Fruit fly (Drosophila melanogaster): ENCODE measurements around the gene Cyp4s3.

Cyp4s3 gene

DNA sequence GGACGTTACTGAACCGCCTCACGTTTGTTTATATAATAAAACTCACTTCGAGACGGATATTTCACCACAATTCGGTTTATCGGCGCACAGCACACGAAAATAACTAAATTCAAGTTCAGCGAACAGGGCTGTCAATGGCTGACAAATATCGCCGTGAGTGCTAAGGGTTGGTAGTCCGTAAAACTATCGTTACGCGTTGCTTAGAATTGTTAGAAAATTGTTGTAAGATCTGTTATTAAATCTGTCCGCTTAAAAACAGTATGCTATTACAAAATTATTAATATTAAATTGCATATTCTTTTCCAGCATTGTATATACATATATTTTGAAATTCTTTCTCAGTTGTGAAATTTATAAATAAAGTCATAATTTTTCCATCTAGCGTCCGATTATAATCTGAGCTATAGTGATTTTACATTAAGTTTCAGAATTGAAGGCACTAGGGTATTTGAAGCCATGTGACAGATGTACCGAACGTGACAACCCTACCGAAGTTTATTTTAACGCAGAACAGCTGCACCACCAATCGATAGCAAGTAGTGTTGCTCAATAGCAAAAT is 31.7 kb downstream of the Cyp4s3 start, which contains the start of gene Cox17 (continued):
- TF ChIP-seq ab (GFP tag; optimal IDR thresholded peaks at IDR 0.05) (peak; percentile 28), dm (GFP tag; optimal IDR thresholded peaks at IDR 0.05) (peak; percentile 76), inv (GFP tag; IDR thresholded peaks at IDR 0.05; ENCODE audit: partially characterized antibody) (peak; percentile 75), crp (GFP tag; optimal IDR thresholded peaks at IDR 0.05) (peak; percentile 38 to 85), Max (GFP tag; optimal IDR thresholded peaks at IDR 0.05) (peak; percentile 84), CG10959 (GFP tag; IDR thresholded peaks at IDR 0.05) (0 out of 2 replicates have a peak, but pooled peaks have one; percentile 38), Fer2 (tag; optimal IDR thresholded peaks at IDR 0.05) (peak; percentile 38), ems (GFP tag; optimal IDR thresholded peaks at IDR 0.05) (peak; percentile 67), gcm2 (GFP tag; optimal IDR thresholded peaks at IDR 0.05) (peak; percentile 32), CG9437 (GFP tag; optimal IDR thresholded peaks at IDR 0.05) (peak; percentile 84), Drgx (GFP tag; IDR thresholded peaks at IDR 0.05) (peak; percentile 65; the same call in 1 of the 2 replicates), CG3726 (GFP tag; IDR thresholded peaks at IDR 0.05) (no peak), dimm (GFP tag; IDR thresholded peaks at IDR 0.05) (no peak), hbn (GFP tag; IDR thresholded peaks at IDR 0.05; ENCODE audit: partially characterized antibody) (peak; percentile 73), pan (optimal IDR thresholded peaks at IDR 0.05) (no peak), pan (GFP tag; optimal IDR thresholded peaks at IDR 0.05 in 1 of 2, IDR thresholded peaks at IDR 0.05 in 1 of 2) (peak in 1 of 2 experiments; percentile 65), CG34422 (GFP tag; IDR thresholded peaks at IDR 0.05) (peak; percentile 49; the same call in 2 of the 3 replicates), aop (GFP tag; IDR thresholded peaks at IDR 0.05) (no peak), Mes4 (GFP tag; optimal IDR thresholded peaks at IDR 0.05) (no peak), CG7271 (tag; optimal IDR thresholded peaks at IDR 0.05) (peak; percentile 34), CG14050 (GFP tag; IDR thresholded peaks at IDR 0.05) (peak; percentile 45; the same call in 2 of the 3 replicates), grn (GFP tag; optimal IDR thresholded peaks at IDR 0.05) (peak; percentile 15), CG11093 (GFP tag; IDR thresholded peaks at IDR 0.05) (peak; percentile 68; the same call in 2 of the 3 replicates), CG8089 (GFP tag; optimal IDR thresholded peaks at IDR 0.05) (peak; percentile 66), CG9215 (GFP tag; IDR thresholded peaks at IDR 0.05) (peak; percentile 67; the same call in 1 of the 2 replicates), MBD-R2 (GFP tag; IDR thresholded peaks at IDR 0.05) (peak; percentile 33; the same call in 1 of the 2 replicates), Dad (GFP tag; optimal IDR thresholded peaks at IDR 0.05) (peak; percentile 49), Adf1 (GFP tag; IDR thresholded peaks at IDR 0.05) (no peak), HmgZ (tag; optimal IDR thresholded peaks at IDR 0.05) (peak; percentile 82), dysf (GFP tag; IDR thresholded peaks at IDR 0.05) (peak; percentile 81), CG2678 (tag; optimal IDR thresholded peaks at IDR 0.05) (peak; percentile 89), bsh (GFP tag; optimal IDR thresholded peaks at IDR 0.05) (peak; percentile 37 to 60), jigr1 (GFP tag; IDR thresholded peaks at IDR 0.05) (peak; percentile 68; the same call in 1 of the 3 replicates), Atf6 (GFP tag; IDR thresholded peaks at IDR 0.05) (peak; percentile 69; the same call in 1 of the 2 replicates), Blimp-1 (GFP tag; optimal IDR thresholded peaks at IDR 0.05) (peak; percentile 73), lbe (GFP tag; optimal IDR thresholded peaks at IDR 0.05) (peak; percentile 67), pb (GFP tag; optimal IDR thresholded peaks at IDR 0.05) (no peak), CG6654 (GFP tag; optimal IDR thresholded peaks at IDR 0.05) (peak; percentile 41), CG34376 (GFP tag; optimal IDR thresholded peaks at IDR 0.05) (peak; percentile 82), cato (GFP tag; optimal IDR thresholded peaks at IDR 0.05; ENCODE audit: borderline replicate concordance) (peak; percentile 82), btn (GFP tag; optimal IDR thresholded peaks at IDR 0.05) (no peak), Stat92E (GFP tag; optimal IDR thresholded peaks at IDR 0.05) (peak in 1 of 3 experiments; percentile 53), CG11560 (tag; IDR thresholded peaks at IDR 0.05) (peak; percentile 47; the same call in 1 of the 3 replicates), dmrt99B (tag; optimal IDR thresholded peaks at IDR 0.05) (peak; percentile 83), CG2116 (GFP tag; optimal IDR thresholded peaks at IDR 0.05) (peak; percentile 67), schlank (tag; optimal IDR thresholded peaks at IDR 0.05) (peak; percentile 26), CG30431 (GFP tag; optimal IDR thresholded peaks at IDR 0.05) (peak; percentile 66), CG13775 (GFP tag; optimal IDR thresholded peaks at IDR 0.05) (peak; percentile 90), pros (GFP tag; optimal IDR thresholded peaks at IDR 0.05) (no peak)

Data from whole organism, embryonic.